Fruit fly (Drosophila melanogaster) whole organism, embryonic: ENCODE measurements around the gene Cbl.

ENCODE experiments used
- Abd-B ChIP-seq: fragments of 200-800 bp; sonication (Bioruptor generic); optimal IDR thresholded peaks from 2 replicates; lab custom pipeline; 2018; ENCODE audit warnings: missing biosample characterization, mild to moderate bottlenecking, missing genetic modification characterization, moderate library complexity
- Atf6 ChIP-seq: fragments of 200-800 bp; sonication (Bioruptor generic); IDR thresholded peaks from 2 replicates; pipeline ENCODE4 v1.3.6; 2022; ENCODE audit warnings: missing biosample characterization, missing genetic modification characterization
- Blimp-1 ChIP-seq: fragments of 200-800 bp; sonication (Bioruptor generic); optimal IDR thresholded peaks from 3 replicates; lab custom pipeline; 2018; ENCODE audit warnings: missing biosample characterization, missing genetic modification characterization, mild to moderate bottlenecking, moderate library complexity, missing genetic modification reagents
- CG10543 ChIP-seq: fragments of 200-800 bp; sonication (Bioruptor generic); optimal IDR thresholded peaks from 3 replicates; lab custom pipeline; 2017; ENCODE audit warnings: missing biosample characterization, mild to moderate bottlenecking, missing genetic modification characterization, moderate library complexity
- CG11247 ChIP-seq: fragments of 200-800 bp; sonication (Bioruptor generic); IDR thresholded peaks from 2 replicates; pipeline ENCODE4 v1.3.6; 2022; ENCODE audit warnings: missing biosample characterization, missing genetic modification characterization
- CG12071 ChIP-seq: fragments of 200-800 bp; sonication (Bioruptor generic); optimal IDR thresholded peaks from 3 replicates; lab custom pipeline; 2018; ENCODE audit warnings: missing biosample characterization, mild to moderate bottlenecking, missing genetic modification characterization
- CG12155 ChIP-seq: fragments of 200-800 bp; sonication (Bioruptor generic); optimal IDR thresholded peaks from 3 replicates; lab custom pipeline; 2016; ENCODE audit warnings: missing biosample characterization, missing genetic modification characterization
- CG13287 ChIP-seq: fragments of 200-800 bp; sonication (Bioruptor generic); IDR thresholded peaks from 2 replicates; pipeline ENCODE4 v1.3.6; 2022; ENCODE audit warnings: missing biosample characterization, missing genetic modification characterization; ENCODE audit not compliant: partially characterized antibody
- CG17186 ChIP-seq: fragments of 200-800 bp; sonication (Bioruptor generic); optimal IDR thresholded peaks from 3 replicates; lab custom pipeline; 2017; ENCODE audit warnings: missing biosample characterization, missing genetic modification reagents, missing genetic modification characterization
- CG17802 ChIP-seq: fragments of 200-800 bp; sonication (Bioruptor generic); optimal IDR thresholded peaks from 2 replicates; lab custom pipeline; 2018; ENCODE audit warnings: missing biosample characterization, mild to moderate bottlenecking, missing genetic modification characterization, moderate library complexity
- CG2199 ChIP-seq: fragments of 200-800 bp; sonication (Bioruptor generic); IDR thresholded peaks from 3 replicates; pipeline ENCODE4 v1.3.6; 2022; ENCODE audit warnings: missing biosample characterization, missing genetic modification characterization
- CG31365 ChIP-seq: fragments of 200-800 bp; sonication (Bioruptor generic); optimal IDR thresholded peaks from 2 replicates; lab custom pipeline; 2018; ENCODE audit warnings: missing biosample characterization, mild to moderate bottlenecking, missing genetic modification characterization
- CG32532 ChIP-seq: fragments of 200-800 bp; sonication (Bioruptor generic); IDR thresholded peaks from 2 replicates; pipeline ENCODE4 v1.3.6; 2022; ENCODE audit warnings: missing biosample characterization, missing genetic modification characterization
- CG33557 ChIP-seq: fragments of 200-800 bp; sonication (Bioruptor generic); optimal IDR thresholded peaks from 2 replicates; lab custom pipeline; 2019; ENCODE audit warnings: missing biosample characterization, mild to moderate bottlenecking, missing genetic modification characterization, moderate library complexity
- CG3726 ChIP-seq: fragments of 200-800 bp; sonication (Bioruptor generic); IDR thresholded peaks from 3 replicates; pipeline ENCODE4, ENCODE4 v1.3.6; 2022; ENCODE audit warnings: missing biosample characterization, missing genetic modification characterization
- CG4360 ChIP-seq: fragments of 200-800 bp; sonication (Bioruptor generic); IDR thresholded peaks from 2 replicates; pipeline ENCODE4 v1.3.6; 2022; ENCODE audit warnings: missing biosample characterization, missing genetic modification characterization
- CG6272 ChIP-seq: fragments of 200-800 bp; sonication (Bioruptor generic); IDR thresholded peaks from 2 replicates; pipeline ENCODE4 v1.3.6; 2022; ENCODE audit warnings: missing biosample characterization, missing genetic modification characterization
- CG8944 ChIP-seq: fragments of 200-800 bp; sonication (Bioruptor generic); optimal IDR thresholded peaks from 3 replicates; lab custom pipeline; 2016; ENCODE audit warnings: missing biosample characterization, missing genetic modification characterization
- CTCF ChIP-seq: fragments of 200-800 bp; sonication (Bioruptor generic); optimal IDR thresholded peaks from 2 replicates; lab custom pipeline; 2017; ENCODE audit warnings: missing biosample characterization, mild to moderate bottlenecking, missing genetic modification characterization, moderate library complexity
- Deaf1 ChIP-seq: fragments of 200-800 bp; optimal IDR thresholded peaks from 3 replicates; lab custom pipeline; 2019; ENCODE audit warnings: missing biosample characterization, mild to moderate bottlenecking, missing genetic modification characterization, moderate library complexity
- Drgx ChIP-seq: fragments of 200-800 bp; sonication (Bioruptor generic); IDR thresholded peaks from 2 replicates; pipeline ENCODE4 v1.3.6; 2022; ENCODE audit warnings: missing biosample characterization, missing genetic modification characterization
- E2f1 ChIP-seq: fragments of 200-800 bp; sonication (Bioruptor generic); IDR thresholded peaks from 2 replicates; pipeline ENCODE4 v1.3.6; 2022; ENCODE audit warnings: missing biosample characterization, missing genetic modification characterization
- GATAe ChIP-seq: fragments of 200-800 bp; sonication (Bioruptor generic); conservative IDR thresholded peaks from 2 replicates; pipeline ENCODE4 v1.3.6; 2022; ENCODE audit warnings: missing biosample characterization, missing genetic modification characterization
- Hey ChIP-seq: fragments of 200-800 bp; sonication (Bioruptor generic); optimal IDR thresholded peaks from 3 replicates; lab custom pipeline; 2018; ENCODE audit warnings: missing biosample characterization, mild to moderate bottlenecking, missing genetic modification characterization
- Myb ChIP-seq: fragments of 200-800 bp; sonication (Bioruptor generic); optimal IDR thresholded peaks from 2 replicates; lab custom pipeline; 2016; ENCODE audit warnings: missing biosample characterization, missing genetic modification characterization
- NFAT ChIP-seq: fragments of 200-800 bp; sonication (Bioruptor generic); IDR thresholded peaks from 2 replicates; pipeline ENCODE4 v1.3.6; 2022; ENCODE audit warnings: missing biosample characterization, missing genetic modification characterization
- Neu2 ChIP-seq: fragments of 200-800 bp; sonication (Bioruptor generic); optimal IDR thresholded peaks from 3 replicates; lab custom pipeline; 2016; ENCODE audit warnings: missing biosample characterization, missing genetic modification characterization, borderline replicate concordance
- Nf-YB ChIP-seq: fragments of 200-800 bp; sonication (Bioruptor generic); optimal IDR thresholded peaks from 3 replicates; lab custom pipeline; 2019; ENCODE audit warnings: missing biosample characterization, mild to moderate bottlenecking, missing genetic modification characterization, moderate library complexity
- Pdp1 ChIP-seq, 2 experiments: fragments of 200-800 bp; sonication (Bioruptor generic); optimal IDR thresholded peaks; 3 replicates each; lab custom pipeline; 2016; ENCODE audit warnings: missing biosample characterization in 2 of 2, missing genetic modification characterization in 2 of 2, mild to moderate bottlenecking in 1 of 2, moderate library complexity in 1 of 2
- abd-A ChIP-seq: fragments of 200-800 bp; sonication (Bioruptor generic); optimal IDR thresholded peaks from 3 replicates; lab custom pipeline; 2019; ENCODE audit warnings: missing biosample characterization, mild to moderate bottlenecking, missing genetic modification characterization, moderate library complexity
- bbx ChIP-seq: fragments of 200-800 bp; sonication (Bioruptor generic); IDR thresholded peaks from 2 replicates; pipeline ENCODE4 v1.3.6; 2022; ENCODE audit warnings: missing biosample characterization, missing genetic modification characterization; ENCODE audit not compliant: partially characterized antibody
- chinmo ChIP-seq: fragments of 200-800 bp; sonication (Bioruptor generic); IDR thresholded peaks from 4 replicates; pipeline ENCODE4 v1.3.6; 2022; ENCODE audit warnings: missing biosample characterization, missing genetic modification characterization; ENCODE audit not compliant: partially characterized antibody
- chm ChIP-seq: fragments of 200-800 bp; sonication (Bioruptor generic); IDR thresholded peaks from 2 replicates; pipeline ENCODE4 v1.3.6; 2022; ENCODE audit warnings: missing biosample characterization, missing genetic modification characterization
- ci ChIP-seq: fragments of 200-800 bp; sonication (Bioruptor generic); IDR thresholded peaks from 3 replicates; pipeline ENCODE4 v1.3.6; 2022; ENCODE audit warnings: missing biosample characterization, missing genetic modification characterization
- esg ChIP-seq: fragments of 200-800 bp; sonication (Bioruptor generic); conservative IDR thresholded peaks from 2 replicates; pipeline ENCODE4 v1.3.6; 2022; ENCODE audit warnings: missing biosample characterization, missing genetic modification characterization
- fu2 ChIP-seq: fragments of 200-800 bp; sonication (Bioruptor generic); optimal IDR thresholded peaks from 2 replicates; lab custom pipeline; 2016; ENCODE audit warnings: missing biosample characterization, missing genetic modification characterization
- gcm2 ChIP-seq: fragments of 200-800 bp; sonication (Bioruptor generic); optimal IDR thresholded peaks from 2 replicates; lab custom pipeline; 2016; ENCODE audit warnings: missing biosample characterization, missing genetic modification characterization
- gsb-n ChIP-seq: fragments of 200-800 bp; sonication (Bioruptor generic); optimal IDR thresholded peaks from 3 replicates; lab custom pipeline; 2018; ENCODE audit warnings: missing biosample characterization, mild to moderate bottlenecking, missing genetic modification characterization
- kah ChIP-seq: fragments of 200-800 bp; sonication (Bioruptor generic); optimal IDR thresholded peaks from 2 replicates; lab custom pipeline; 2018; ENCODE audit warnings: missing biosample characterization, mild to moderate bottlenecking, missing genetic modification characterization
- mirr ChIP-seq: fragments of 200-800 bp; sonication (Bioruptor generic); optimal IDR thresholded peaks from 3 replicates; lab custom pipeline; 2018; ENCODE audit warnings: missing biosample characterization, mild to moderate bottlenecking, missing genetic modification characterization
- pita ChIP-seq: fragments of 200-800 bp; sonication (Bioruptor generic); optimal IDR thresholded peaks from 2 replicates; lab custom pipeline; 2017; ENCODE audit warnings: missing biosample characterization, mild to moderate bottlenecking, missing genetic modification characterization
- run ChIP-seq: fragments of 200-800 bp; sonication (Bioruptor generic); optimal IDR thresholded peaks from 3 replicates; lab custom pipeline; 2018; ENCODE audit warnings: missing biosample characterization, mild to moderate bottlenecking, missing genetic modification characterization
- sd ChIP-seq: fragments of 200-800 bp; sonication (Bioruptor generic); optimal IDR thresholded peaks from 3 replicates; lab custom pipeline; 2018; ENCODE audit warnings: missing biosample characterization, mild to moderate bottlenecking, missing genetic modification characterization, moderate library complexity
- sim ChIP-seq: fragments of 200-800 bp; sonication (Bioruptor generic); IDR thresholded peaks from 2 replicates; pipeline ENCODE4 v1.3.6; 2022; ENCODE audit warnings: missing biosample characterization, missing genetic modification characterization
- tgo ChIP-seq: fragments of 200-800 bp; sonication (Bioruptor generic); IDR thresholded peaks from 3 replicates; pipeline ENCODE4 v1.3.6; 2022; ENCODE audit warnings: missing biosample characterization, missing genetic modification characterization
- wek ChIP-seq: fragments of 200-800 bp; sonication (Bioruptor generic); optimal IDR thresholded peaks from 3 replicates; lab custom pipeline; 2018; ENCODE audit warnings: missing biosample characterization, mild to moderate bottlenecking, missing genetic modification characterization, moderate library complexity

The Cbl gene

dm6 chr3L:8459615-8460004 lies 34.9 kb downstream of the Cbl start (continued):
- TF ChIP-seq CG32532 (GFP tag; lab: Robert Waterston, UW) (no peak), abd-A (tag; lab: Kevin White, UChicago) (peak; percentile 76), Hey (tag; lab: Kevin White, UChicago) (peak; percentile 25), Deaf1 (peak; percentile 64), Myb (GFP tag; lab: Kevin White, UChicago) (no peak), Atf6 (GFP tag; lab: Robert Waterston, UW) (peak; percentile 58; the same call in 1 of the 2 replicates), GATAe (GFP tag; lab: Robert Waterston, UW) (no peak), CG17186 (GFP tag; lab: Kevin White, UChicago) (no peak), NFAT (peak; percentile 63; the same call in 1 of the 2 replicates), Blimp-1 (GFP tag; lab: Kevin White, UChicago) (no peak), chinmo (GFP tag; lab: Robert Waterston, UW) (peak; percentile 41; the same call in 1 of the 4 replicates), CG10543 (peak; percentile 53), wek (GFP tag; lab: Kevin White, UChicago) (no peak), mirr (GFP tag; lab: Kevin White, UChicago) (peak; percentile 36), CG12155 (GFP tag; lab: Kevin White, UChicago) (no peak), CG3726 (GFP tag; lab: Robert Waterston, UW) (no peak), CG8944 (no peak), chm (GFP tag; lab: Robert Waterston, UW) (peak; percentile 59; the same call in 1 of the 2 replicates), Pdp1 (GFP tag; optimal IDR thresholded peaks at IDR 0.05; lab: Kevin White, UChicago) (no peak), CG13287 (GFP tag; lab: Robert Waterston, UW) (peak; percentile 23; the same call in 1 of the 2 replicates), kah (GFP tag; lab: Kevin White, UChicago) (peak; percentile 23), esg (0 out of 2 replicates have a peak, but pooled peaks have one; percentile 12), CG33557 (no peak), ci (peak; percentile 24; the same call in 1 of the 3 replicates), CG31365 (no peak), fu2 (no peak), run (no peak), bbx (peak; percentile 7; the same call in 1 of the 2 replicates), CG17802 (tag; lab: Kevin White, UChicago) (peak; percentile 46), E2f1 (GFP tag; lab: Robert Waterston, UW) (0 out of 2 replicates have a peak, but pooled peaks have one; percentile 10), gcm2 (no peak), CG6272 (GFP tag; lab: Robert Waterston, UW) (0 out of 2 replicates have a peak, but pooled peaks have one; percentile 21), CG11247 (GFP tag; lab: Robert Waterston, UW) (0 out of 2 replicates have a peak, but pooled peaks have one; percentile 7), CTCF (GFP tag; lab: Kevin White, UChicago) (no peak), CG4360 (GFP tag; lab: Robert Waterston, UW) (peak; percentile 49; the same call in 1 of the 2 replicates), Neu2 (GFP tag; lab: Kevin White, UChicago) (no peak), Drgx (GFP tag; lab: Robert Waterston, UW) (no peak), Nf-YB (GFP tag; lab: Kevin White, UChicago) (no peak), tgo (GFP tag; lab: Robert Waterston, UW) (no peak), CG2199 (GFP tag; lab: Robert Waterston, UW) (0 out of 3 replicates have a peak, but pooled peaks have one; percentile 73), pita (GFP tag; lab: Kevin White, UChicago) (no peak), sd (tag; lab: Kevin White, UChicago) (peak; percentile 24), gsb-n (tag; lab: Kevin White, UChicago) (no peak), sim (GFP tag; lab: Robert Waterston, UW) (no peak), Abd-B (GFP tag; lab: Kevin White, UChicago) (no peak), CG12071 (GFP tag; lab: Kevin White, UChicago) (peak; percentile 6)
